Fruit fly (Drosophila melanogaster) Kc167 (cell line): ENCODE data around the gene CG6793.

Experiments used
- h ChIP-seq: fragments of >200 bp; optimal IDR thresholded peaks from 3 replicates; lab custom pipeline; 2018; ENCODE audit warnings: missing external identifiers
- insv ChIP-seq: fragments of >200 bp; optimal IDR thresholded peaks from 3 replicates; lab custom pipeline; 2018; ENCODE audit warnings: missing external identifiers
- psq ChIP-seq: fragments of >200 bp; optimal IDR thresholded peaks from 2 replicates; lab custom pipeline; 2017; ENCODE audit warnings: missing external identifiers
- ttk ChIP-seq: sonication (Bioruptor generic); optimal IDR thresholded peaks from 2 replicates; lab custom pipeline; 2017; ENCODE audit warnings: missing external identifiers

dm6 chr3L:12040313-12040924, 1.8 kb upstream of the CG6793 start:
- no peak for TF ChIP-seq psq
- TF ChIP-seq ttk = no peak
- no peak for TF ChIP-seq h
- no peak for TF ChIP-seq insv (lab: Kevin White, UChicago)
